Worm (Caenorhabditis elegans): ENCODE results near the gene R10F2.6.

ce11 chrIII:2961840-2962239 is 17.9 kb upstream of the R10F2.6 start:
- TF ChIP-seq ets-5 (GFP tag; IDR thresholded peaks at IDR 0.05) (no peak), mep-1 (tag; optimal IDR thresholded peaks at IDR 0.05) (no peak), mef-2 (tag; optimal IDR thresholded peaks at IDR 0.05) (no peak), pqm-1 (tag; optimal IDR thresholded peaks at IDR 0.05) (no peak), nhr-11 (tag; optimal IDR thresholded peaks at IDR 0.05) (no peak), blmp-1 (tag; optimal IDR thresholded peaks at IDR 0.05) (no peak), ceh-88 (GFP tag; IDR thresholded peaks at IDR 0.05) (no peak), snpc-4 (tag; optimal IDR thresholded peaks at IDR 0.05) (no peak), fkh-10 (GFP tag; optimal IDR thresholded peaks at IDR 0.05) (no peak), nhr-237 (tag; optimal IDR thresholded peaks at IDR 0.05) (no peak), rnt-1 (tag; optimal IDR thresholded peaks at IDR 0.05) (no peak), zag-1 (tag; optimal IDR thresholded peaks at IDR 0.05) (no peak)
